Fruit fly (Drosophila melanogaster) whole organism: ENCODE data around the gene PolD2.

Experiments used
- CG8478 ChIP-seq: fragments of >200 bp; optimal IDR thresholded peaks from 2 replicates; lab custom pipeline; 2018; ENCODE audit warnings: inconsistent platforms
- EcR ChIP-seq, 2 experiments: fragments of >200 bp; optimal IDR thresholded peaks; 2 replicates each; lab custom pipeline; 2017; ENCODE audit warnings: missing biosample characterization in 2 of 2, missing genetic modification characterization in 2 of 2, missing genetic modification reagents in 2 of 2
- pan ChIP-seq: fragments of >200 bp; optimal IDR thresholded peaks from 2 replicates; lab custom pipeline; 2017
- psq ChIP-seq: fragments of >200 bp; optimal IDR thresholded peaks from 2 replicates; lab custom pipeline; 2017
- usp ChIP-seq: fragments of >200 bp; optimal IDR thresholded peaks from 2 replicates; lab custom pipeline; 2017; ENCODE audit warnings: missing biosample characterization, missing genetic modification characterization, mixed read lengths

DNA sequence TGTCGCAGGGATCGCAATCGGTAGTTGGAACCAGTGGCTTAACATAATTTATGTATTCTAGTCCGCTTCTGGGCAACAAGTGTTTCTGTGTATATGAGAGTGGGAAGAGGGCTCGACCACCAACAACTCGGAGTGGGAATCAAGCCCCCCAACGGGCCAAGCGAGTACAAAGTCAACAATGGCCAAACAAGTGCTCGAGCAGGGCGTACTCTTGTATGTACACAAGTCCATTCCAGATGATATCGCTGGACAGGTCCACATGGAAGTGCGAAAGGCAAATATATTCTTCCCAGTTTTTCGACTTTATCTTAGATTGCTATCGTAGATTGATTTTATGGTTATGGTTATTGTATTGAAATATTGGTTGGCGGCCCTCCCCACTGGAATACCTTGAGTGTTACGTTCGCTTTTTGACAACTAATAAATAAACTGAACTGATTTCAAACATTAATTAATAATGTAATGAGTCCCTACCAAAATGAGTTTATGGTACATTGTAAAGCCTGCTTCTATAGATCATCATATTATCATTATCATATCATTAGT, 32.8 kb upstream of the PolD2 start:
- TF ChIP-seq usp (GFP tag; lab: Kevin White, UChicago) (no peak), CG8478 (no peak), pan (no peak), EcR (GFP tag; optimal IDR thresholded peaks at IDR 0.05; lab: Kevin White, UChicago) (no peak), psq (no peak)
